Worm (Caenorhabditis elegans) whole organism, L1 larva: ENCODE data around the gene F15E6.6.
A peak's percentile ranks its signal among the peaks of the same experiment; 100 is the strongest.

Experiments
- C04F5.9 ChIP-seq: sonication (generic microtip); optimal IDR thresholded peaks from 2 replicates; lab custom pipeline; 2016; ENCODE audit warnings: missing genetic modification characterization, missing compliant biosample characterization
- C16A3.4 ChIP-seq: fragments of 150-350 bp; optimal IDR thresholded peaks from 2 replicates; lab custom pipeline; 2014; ENCODE audit warnings: missing biosample characterization, missing genetic modification characterization
- alr-1 ChIP-seq: fragments of 200-800 bp; sonication (Bioruptor generic); optimal IDR thresholded peaks from 2 replicates; lab custom pipeline; 2018; ENCODE audit warnings: borderline replicate concordance, mild to moderate bottlenecking, missing genetic modification characterization, missing compliant biosample characterization
- ceh-63 ChIP-seq: fragments of 200-800 bp; sonication (Bioruptor generic); optimal IDR thresholded peaks from 2 replicates; lab custom pipeline; 2018; ENCODE audit warnings: mild to moderate bottlenecking, missing genetic modification characterization, missing compliant biosample characterization
- ceh-8 ChIP-seq: fragments of 200-800 bp; sonication (Bioruptor generic); optimal IDR thresholded peaks from 2 replicates; lab custom pipeline; 2018; ENCODE audit warnings: mild to moderate bottlenecking, missing genetic modification characterization, moderate library complexity, missing compliant biosample characterization
- ceh-88 ChIP-seq: fragments of 200-800 bp; sonication (Bioruptor generic); IDR thresholded peaks from 2 replicates; pipeline ENCODE4 v1.3.6; 2022; ENCODE audit warnings: missing genetic modification characterization, missing compliant biosample characterization
- ces-1 ChIP-seq: fragments of 150-350 bp; optimal IDR thresholded peaks from 2 replicates; lab custom pipeline; 2014; ENCODE audit warnings: missing biosample characterization, missing genetic modification reagents, missing genetic modification characterization
- dpl-1 ChIP-seq, 3 experiments: fragments of 150-350 bp in 2 of 3; sonication (generic microtip) in 1 of 3; optimal IDR thresholded peaks; 2 replicates each; lab custom pipeline; 2014 to 2017; ENCODE audit warnings: missing biosample characterization in 3 of 3, missing genetic modification characterization in 3 of 3, missing genetic modification reagents in 3 of 3
- efl-3 ChIP-seq: fragments of 200-800 bp; sonication (Bioruptor generic); optimal IDR thresholded peaks from 2 replicates; lab custom pipeline; 2018; ENCODE audit warnings: mild to moderate bottlenecking, missing genetic modification characterization, missing compliant biosample characterization
- egl-13 ChIP-seq: sonication (generic microtip); optimal IDR thresholded peaks from 2 replicates; lab custom pipeline; 2016; ENCODE audit warnings: missing genotype, missing genetic modification reagents, missing genetic modification characterization, missing compliant biosample characterization
- elt-2 ChIP-seq: sonication (generic microtip); optimal IDR thresholded peaks from 2 replicates; lab custom pipeline; 2016; ENCODE audit warnings: missing genetic modification characterization, mild to moderate bottlenecking, inconsistent platforms, missing compliant biosample characterization, missing genetic modification reagents
- ets-5 ChIP-seq: fragments of 200-800 bp; sonication (Bioruptor generic); IDR thresholded peaks from 2 replicates; pipeline ENCODE4 v1.3.6; 2022; ENCODE audit warnings: missing genetic modification characterization, missing compliant biosample characterization
- fkh-10 ChIP-seq: sonication (generic microtip); optimal IDR thresholded peaks from 2 replicates; lab custom pipeline; 2017; ENCODE audit warnings: missing biosample characterization, missing genetic modification reagents, missing genetic modification characterization
- fkh-4 ChIP-seq: sonication (generic microtip); optimal IDR thresholded peaks from 2 replicates; lab custom pipeline; 2016; ENCODE audit warnings: missing compliant biosample characterization, missing genetic modification characterization, borderline replicate concordance
- fos-1 ChIP-seq: fragments of 150-350 bp; optimal IDR thresholded peaks from 2 replicates; lab custom pipeline; 2014; ENCODE audit warnings: missing biosample characterization, missing genetic modification characterization
- grh-1 ChIP-seq: fragments of 200-800 bp; sonication (Bioruptor generic); IDR thresholded peaks from 2 replicates; pipeline ENCODE4 v1.3.6; 2022; ENCODE audit warnings: missing genetic modification reagents, missing genetic modification characterization, missing compliant biosample characterization
- hlh-17 ChIP-seq: fragments of 200-800 bp; sonication (Bioruptor generic); optimal IDR thresholded peaks from 2 replicates; lab custom pipeline; 2018; ENCODE audit warnings: missing genetic modification characterization, mild to moderate bottlenecking, missing compliant biosample characterization, moderate library complexity, borderline replicate concordance
- hlh-4 ChIP-seq: sonication (generic microtip); optimal IDR thresholded peaks from 2 replicates; lab custom pipeline; 2016; ENCODE audit warnings: mild to moderate bottlenecking, missing genetic modification characterization, missing compliant biosample characterization
- hpl-2 ChIP-seq: fragments of 150-350 bp; optimal IDR thresholded peaks from 2 replicates; lab custom pipeline; 2014; ENCODE audit warnings: missing biosample characterization, missing genetic modification reagents, missing genetic modification characterization
- irx-1 ChIP-seq: sonication (generic microtip); optimal IDR thresholded peaks from 2 replicates; lab custom pipeline; 2016; ENCODE audit warnings: missing genetic modification characterization, missing compliant biosample characterization
- jun-1 ChIP-seq: fragments of 150-350 bp; optimal IDR thresholded peaks from 2 replicates; lab custom pipeline; 2014; ENCODE audit warnings: missing biosample characterization, missing genetic modification reagents, missing genetic modification characterization
- lin-13 ChIP-seq: fragments of 150-350 bp; optimal IDR thresholded peaks from 2 replicates; lab custom pipeline; 2014; ENCODE audit warnings: missing biosample characterization, missing genetic modification reagents, missing genetic modification characterization
- lin-35 ChIP-seq, 2 experiments: fragments of 150-350 bp; optimal IDR thresholded peaks; 2 replicates each; lab custom pipeline; 2014; ENCODE audit warnings: missing biosample characterization in 2 of 2, missing genetic modification characterization in 2 of 2, missing genetic modification reagents in 2 of 2
- lin-39 ChIP-seq: fragments of 150-350 bp; optimal IDR thresholded peaks from 2 replicates; lab custom pipeline; 2014; ENCODE audit warnings: missing biosample characterization, missing genetic modification reagents, missing genetic modification characterization
- lir-3 ChIP-seq: sonication (generic microtip); optimal IDR thresholded peaks from 2 replicates; lab custom pipeline; 2016; ENCODE audit warnings: mild to moderate bottlenecking, missing genetic modification characterization, moderate library complexity, missing compliant biosample characterization; ENCODE audit not compliant: poor library complexity
- mdl-1 ChIP-seq, 2 experiments: fragments of 150-350 bp; optimal IDR thresholded peaks; 2 replicates each; lab custom pipeline; 2014 to 2017; ENCODE audit warnings: missing biosample characterization in 2 of 2, missing genetic modification characterization in 2 of 2, inconsistent platforms in 1 of 2
- nhr-12 ChIP-seq: sonication (generic microtip); optimal IDR thresholded peaks from 2 replicates; lab custom pipeline; 2017; ENCODE audit warnings: missing biosample characterization, missing genetic modification characterization
- nhr-19 ChIP-seq: fragments of 200-800 bp; sonication (Bioruptor generic); conservative IDR thresholded peaks from 2 replicates; pipeline ENCODE4 v1.3.6; 2022; ENCODE audit warnings: missing genetic modification characterization, missing compliant biosample characterization
- nhr-20 ChIP-seq: sonication (generic microtip); optimal IDR thresholded peaks from 2 replicates; lab custom pipeline; 2016; ENCODE audit warnings: mild to moderate bottlenecking, missing genetic modification characterization, missing compliant biosample characterization
- nhr-28 ChIP-seq: fragments of 150-350 bp; optimal IDR thresholded peaks from 2 replicates; lab custom pipeline; 2014; ENCODE audit warnings: missing biosample characterization, missing genetic modification characterization
- nhr-71 ChIP-seq: sonication (generic microtip); optimal IDR thresholded peaks from 2 replicates; lab custom pipeline; 2016; ENCODE audit warnings: mild to moderate bottlenecking, missing genetic modification characterization, moderate library complexity, missing compliant biosample characterization
- nhr-77 ChIP-seq: fragments of 150-350 bp; optimal IDR thresholded peaks from 2 replicates; lab custom pipeline; 2014; ENCODE audit warnings: missing biosample characterization, missing genetic modification characterization
- nhr-85 ChIP-seq: sonication (generic microtip); peaks from one replicate; lab custom pipeline; 2016; ENCODE audit warnings: missing genetic modification characterization, inconsistent platforms, missing compliant biosample characterization
- pag-3 ChIP-seq: sonication (generic microtip); optimal IDR thresholded peaks from 2 replicates; lab custom pipeline; 2017; ENCODE audit warnings: missing genetic modification characterization, mild to moderate bottlenecking, missing compliant biosample characterization, antibody characterized with exemption, borderline replicate concordance; ENCODE audit not compliant: insufficient read depth
- pqm-1 ChIP-seq: sonication (generic microtip); optimal IDR thresholded peaks from 3 replicates; lab custom pipeline; 2017; ENCODE audit warnings: missing biosample characterization, missing genetic modification characterization
- skn-1 ChIP-seq: fragments of 150-350 bp; optimal IDR thresholded peaks from 2 replicates; lab custom pipeline; 2014; ENCODE audit warnings: missing biosample characterization, missing genetic modification characterization
- snpc-4 ChIP-seq: fragments of 150-350 bp; optimal IDR thresholded peaks from 2 replicates; lab custom pipeline; 2014; ENCODE audit warnings: missing biosample characterization, missing genetic modification characterization
- snu-23 ChIP-seq: sonication (generic microtip); optimal IDR thresholded peaks from 2 replicates; lab custom pipeline; 2016; ENCODE audit warnings: missing genetic modification characterization, missing compliant biosample characterization
- sup-37 ChIP-seq: fragments of 200-800 bp; sonication (Bioruptor generic); optimal IDR thresholded peaks from 2 replicates; lab custom pipeline; 2018; ENCODE audit warnings: mild to moderate bottlenecking, missing genetic modification characterization, missing compliant biosample characterization
- swsn-7 ChIP-seq: sonication (generic microtip); optimal IDR thresholded peaks from 2 replicates; lab custom pipeline; 2016; ENCODE audit warnings: missing genetic modification characterization, missing compliant biosample characterization
- tbx-2 ChIP-seq: sonication (generic microtip); optimal IDR thresholded peaks from 2 replicates; lab custom pipeline; 2016; ENCODE audit warnings: missing genetic modification characterization, missing compliant biosample characterization
- tlp-1 ChIP-seq: fragments of 150-350 bp; optimal IDR thresholded peaks from 2 replicates; lab custom pipeline; 2014; ENCODE audit warnings: missing biosample characterization, missing genetic modification characterization
- unc-130 ChIP-seq: fragments of 150-350 bp; optimal IDR thresholded peaks from 2 replicates; lab custom pipeline; 2017; ENCODE audit warnings: missing biosample characterization, missing genetic modification characterization, inconsistent platforms
- unc-62 ChIP-seq: fragments of 150-350 bp; optimal IDR thresholded peaks from 2 replicates; lab custom pipeline; 2014; ENCODE audit warnings: missing biosample characterization, missing genetic modification reagents, missing genetic modification characterization
- unc-86 ChIP-seq: sonication (generic microtip); optimal IDR thresholded peaks from 2 replicates; lab custom pipeline; 2016; ENCODE audit warnings: missing genetic modification characterization, missing compliant biosample characterization
- vab-15 ChIP-seq: sonication (generic microtip); optimal IDR thresholded peaks from 2 replicates; lab custom pipeline; 2017; ENCODE audit warnings: missing genotype, mild to moderate bottlenecking, missing genetic modification characterization, missing compliant biosample characterization
- zag-1 ChIP-seq: fragments of 150-350 bp; optimal IDR thresholded peaks from 2 replicates; lab custom pipeline; 2014; ENCODE audit warnings: missing biosample characterization, missing genetic modification characterization
- ztf-11 ChIP-seq, 2 experiments: sonication (generic microtip); optimal IDR thresholded peaks; 2 replicates each; lab custom pipeline; 2016 to 2017; ENCODE audit warnings: missing genetic modification characterization in 2 of 2, missing biosample characterization in 1 of 2, missing compliant biosample characterization in 1 of 2
- ztf-4 ChIP-seq: fragments of 150-350 bp; optimal IDR thresholded peaks from 2 replicates; lab custom pipeline; 2014; ENCODE audit warnings: missing biosample characterization, missing genetic modification characterization

The F15E6.6 gene

DNA sequence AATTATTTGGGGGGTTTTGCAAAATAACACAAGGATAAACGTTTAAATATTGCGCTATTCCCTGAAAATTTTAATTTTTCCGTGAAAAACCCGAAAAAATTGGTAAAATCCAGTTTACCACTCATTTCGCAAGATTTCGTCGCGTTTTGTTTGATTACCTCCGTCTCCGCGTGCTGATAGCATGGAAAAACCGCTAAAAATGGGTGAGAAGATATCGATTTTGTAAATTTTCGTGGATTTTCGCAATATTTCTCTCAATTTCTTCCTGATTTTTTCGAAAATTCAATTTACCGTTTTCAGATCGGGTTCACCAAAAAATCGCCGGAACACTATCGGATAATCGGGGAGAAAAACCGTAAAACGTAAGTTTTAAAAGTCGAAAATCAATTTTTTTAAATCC lies 36.1 kb downstream of the F15E6.6 start, which contains the start of gene ama-1:
Gene ama-1 (plus strand): TSS at position 301 of the 400 bp plus-strand sequence.
- no peak for TF ChIP-seq unc-86 (tag; lab: Kevin White, UChicago)
- no peak for TF ChIP-seq lin-39
- TF ChIP-seq alr-1 (tag; lab: Kevin White, UChicago), result no peak
- TF ChIP-seq unc-130 (tag; lab: Kevin White, UChicago), result no peak
- no peak for TF ChIP-seq nhr-19 (GFP tag; lab: Robert Waterston, UW)
- TF ChIP-seq lin-13 (GFP tag; lab: Kevin White, UChicago), result no peak
- no peak for TF ChIP-seq nhr-77 (tag; lab: Kevin White, UChicago)
- no peak for TF ChIP-seq jun-1
- no peak for TF ChIP-seq snpc-4
- no peak for TF ChIP-seq dpl-1 (GFP tag; optimal IDR thresholded peaks at IDR 0.05; lab: Kevin White, UChicago)
- no peak for TF ChIP-seq tlp-1
- no peak for TF ChIP-seq ces-1 (GFP tag; lab: Kevin White, UChicago)
- no peak for TF ChIP-seq nhr-71
- no peak for TF ChIP-seq zag-1 (tag; lab: Kevin White, UChicago)
- TF ChIP-seq, all 84 proteins: peak for 0

DNA sequence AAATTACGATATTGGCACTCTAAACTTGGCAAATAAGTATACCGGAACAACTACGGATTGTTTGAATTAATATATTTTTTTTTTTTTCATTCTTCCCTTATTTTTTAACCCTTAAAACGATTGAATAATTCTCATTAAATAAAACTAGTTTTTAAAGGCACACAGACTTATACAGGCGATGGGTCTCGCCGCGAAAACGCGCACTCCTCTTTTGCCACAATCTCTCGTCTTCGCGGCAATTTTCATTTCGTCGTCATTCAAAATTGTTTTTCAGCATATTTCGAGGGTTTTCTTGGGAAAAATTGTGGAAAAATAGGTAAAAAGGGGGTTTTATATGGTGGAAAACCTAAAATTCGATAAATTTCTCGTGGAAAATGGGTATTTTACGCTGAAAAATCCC lies 36.6 kb downstream of the F15E6.6 start:
- TF ChIP-seq ceh-88 (GFP tag; lab: Robert Waterston, UW) (no peak), unc-62 (GFP tag; lab: Kevin White, UChicago) (no peak), hlh-4 (no peak), efl-3 (GFP tag; lab: Kevin White, UChicago) (no peak), lin-35 (GFP tag; optimal IDR thresholded peaks at IDR 0.05; lab: Kevin White, UChicago) (peak; percentile 76 to 85), lin-39 (peak; percentile 2), nhr-85 (tag; lab: Kevin White, UChicago) (no peak), dpl-1 (GFP tag; optimal IDR thresholded peaks at IDR 0.05; lab: Kevin White, UChicago) (peak; percentile 60 to 82 (median 80)), C16A3.4 (tag; lab: Kevin White, UChicago) (peak; percentile 25), ceh-63 (GFP tag; lab: Kevin White, UChicago) (no peak), fkh-4 (no peak), snu-23 (GFP tag; lab: Kevin White, UChicago) (peak; percentile 78), nhr-12 (tag; lab: Kevin White, UChicago) (no peak), vab-15 (tag; lab: Kevin White, UChicago) (no peak), ztf-4 (tag; lab: Kevin White, UChicago) (no peak), pag-3 (no peak), irx-1 (tag; lab: Kevin White, UChicago) (peak; percentile 36), swsn-7 (tag; lab: Kevin White, UChicago) (peak; percentile 67), unc-130 (tag; lab: Kevin White, UChicago) (peak; percentile 40), pqm-1 (tag; lab: Kevin White, UChicago) (no peak), fos-1 (tag; lab: Kevin White, UChicago) (no peak), skn-1 (tag; lab: Kevin White, UChicago) (peak; percentile 56), hlh-17 (GFP tag; lab: Kevin White, UChicago) (no peak), hpl-2 (GFP tag; lab: Kevin White, UChicago) (no peak), grh-1 (GFP tag; lab: Robert Waterston, UW) (peak; percentile 86), fkh-10 (no peak), egl-13 (tag; lab: Kevin White, UChicago) (no peak), jun-1 (no peak), ztf-11 (tag; optimal IDR thresholded peaks at IDR 0.05; lab: Kevin White, UChicago) (no peak), lir-3 (tag; lab: Kevin White, UChicago) (no peak), zag-1 (tag; lab: Kevin White, UChicago) (no peak), nhr-28 (tag; lab: Kevin White, UChicago) (no peak), ces-1 (GFP tag; lab: Kevin White, UChicago) (no peak), mdl-1 (tag; optimal IDR thresholded peaks at IDR 0.05; lab: Kevin White, UChicago) (peak in 1 of 2 experiments; percentile 19), ceh-8 (no peak), nhr-20 (tag; lab: Kevin White, UChicago) (peak; percentile 59), tbx-2 (tag; lab: Kevin White, UChicago) (peak; percentile 59), elt-2 (tag; lab: Kevin White, UChicago) (no peak), alr-1 (tag; lab: Kevin White, UChicago) (no peak), C04F5.9 (tag; lab: Kevin White, UChicago) (peak; percentile 10), ets-5 (no peak), unc-86 (tag; lab: Kevin White, UChicago) (peak; percentile 39), lin-13 (GFP tag; lab: Kevin White, UChicago) (peak; percentile 48), sup-37 (GFP tag; lab: Kevin White, UChicago) (no peak)
